Worm (Caenorhabditis elegans): ENCODE results near the gene tofu-7.
"Not testable (repeated sequence)": the region's sequence is repeated elsewhere in the genome, so short reads cannot be mapped to it uniquely, and the experiment has no call there.

The tofu-7 gene

ce11 chrIII:7128601-7129000, 43.8 kb upstream of the tofu-7 start, which contains the start of gene viro-2:
viro-2 (plus strand) TSS chrIII:7128901.
- not testable (repeated sequence) for TF ChIP-seq madf-8 (GFP tag; conservative IDR thresholded peaks at IDR 0.05); egrh-3 (GFP tag; IDR thresholded peaks at IDR 0.05); ama-1 (optimal IDR thresholded peaks at IDR 0.05); ama-1 (GFP tag; optimal IDR thresholded peaks at IDR 0.05)

- TF ChIP-seq sptf-2 (GFP tag; optimal IDR thresholded peaks at IDR 0.05) (no peak), nhr-179 (tag; optimal IDR thresholded peaks at IDR 0.05) (no peak), nhr-27 (tag; optimal IDR thresholded peaks at IDR 0.05) (no peak), F52B5.7 (tag; optimal IDR thresholded peaks at IDR 0.05) (no peak), F57A8.1 (GFP tag; optimal IDR thresholded peaks at IDR 0.05) (no peak), D2030.7 (GFP tag; IDR thresholded peaks at IDR 0.05) (no peak), hlh-26 (GFP tag; conservative IDR thresholded peaks at IDR 0.05) (no peak), nhr-80 (tag; optimal IDR thresholded peaks at IDR 0.05) (no peak)
Measured at ce11 chrIII:7124364-7124763, 39.5 kb upstream of the tofu-7 start, which contains the start of gene B0280.2. B0280.2 (plus strand) TSS chrIII:7124664.

- TF ChIP-seq mxl-1 (tag; optimal IDR thresholded peaks at IDR 0.05) (no peak), tbx-9 (tag; optimal IDR thresholded peaks at IDR 0.05; ENCODE audit: borderline replicate concordance) (no peak), snpc-4 (GFP tag; optimal IDR thresholded peaks at IDR 0.05) (no peak), snpc-4 (tag; optimal IDR thresholded peaks at IDR 0.05) (peak in 1 of 4 experiments; percentile 13), snpc-3.4 (tag; optimal IDR thresholded peaks at IDR 0.05) (peak; percentile 12), ceh-91 (GFP tag; IDR thresholded peaks at IDR 0.05) (no peak), lsl-1 (GFP tag; optimal IDR thresholded peaks at IDR 0.05) (peak; percentile 14), xnd-1 (tag; optimal IDR thresholded peaks at IDR 0.05) (no peak), mes-4 (tag; optimal IDR thresholded peaks at IDR 0.05) (no peak), Y67H2A.10 (GFP tag; conservative IDR thresholded peaks at IDR 0.05) (no peak), hmg-1.2 (GFP tag; IDR thresholded peaks at IDR 0.05) (peak; percentile 28; the same call in 1 of the 2 replicates), attf-3 (GFP tag; conservative IDR thresholded peaks at IDR 0.05) (no peak), hlh-26 (GFP tag; conservative IDR thresholded peaks at IDR 0.05) (no peak), ama-1 (optimal IDR thresholded peaks at IDR 0.05) (no peak), ama-1 (GFP tag; optimal IDR thresholded peaks at IDR 0.05) (no peak), egl-44 (GFP tag; IDR thresholded peaks at IDR 0.05) (no peak), cebp-1 (GFP tag; IDR thresholded peaks at IDR 0.05) (no peak), cebp-1 (tag; optimal IDR thresholded peaks at IDR 0.05) (peak; percentile 6), snpc-1.3 (tag; optimal IDR thresholded peaks at IDR 0.05; ENCODE audit: insufficient read depth) (peak; percentile 41), snpc-1.1 (tag; optimal IDR thresholded peaks at IDR 0.05; ENCODE audit: insufficient read depth) (peak; percentile 32), rcor-1 (GFP tag; IDR thresholded peaks at IDR 0.05) (no peak)
Measured at ce11 chrIII:7122860-7123259, 38.0 kb upstream of the tofu-7 start, which contains the start of the genes B0280.9 and rpia-1. B0280.9 (minus strand) TSS chrIII:7122895. rpia-1 (plus strand) TSS chrIII:7123128.

- TF ChIP-seq mel-28 (tag; optimal IDR thresholded peaks at IDR 0.05; ENCODE audit: borderline replicate concordance), result no peak
- TF ChIP-seq hsf-1 (GFP tag; IDR thresholded peaks at IDR 0.05), result 0 out of 2 replicates have a peak, but pooled peaks have one; percentile 37
- TF ChIP-seq repo-1 (tag; optimal IDR thresholded peaks at IDR 0.05), result peak; percentile 16
- 0 out of 2 replicates have a peak, but pooled peaks have one; percentile 13 for TF ChIP-seq Y53G8AR.9 (GFP tag; conservative IDR thresholded peaks at IDR 0.05)
- peak in 1 of 2 experiments; percentile 35 for TF ChIP-seq let-607 (tag; optimal IDR thresholded peaks at IDR 0.05)
- TF ChIP-seq lin-40 (tag; optimal IDR thresholded peaks at IDR 0.05), result peak; percentile 29
- TF ChIP-seq atf-7 (tag; optimal IDR thresholded peaks at IDR 0.05), result peak; percentile 5
- TF ChIP-seq chd-7 (tag; optimal IDR thresholded peaks at IDR 0.05), result peak; percentile 15
- peak; percentile 51 for TF ChIP-seq him-1 (tag; optimal IDR thresholded peaks at IDR 0.05)
- no peak for TF ChIP-seq nfyb-1 (GFP tag; IDR thresholded peaks at IDR 0.05)
- TF ChIP-seq nhr-80 (tag; optimal IDR thresholded peaks at IDR 0.05), result peak; percentile 25
- no peak for TF ChIP-seq snpc-4 (GFP tag; optimal IDR thresholded peaks at IDR 0.05)
- no peak for TF ChIP-seq snpc-4 (tag; optimal IDR thresholded peaks at IDR 0.05)
Measured at ce11 chrIII:7120477-7120876, 35.7 kb upstream of the tofu-7 start.

Data from whole organism, young adult.